Worm (Caenorhabditis elegans) whole organism, early embryonic: ENCODE measurements around the gene mxl-3.

Experiments
- B0310.2 ChIP-seq: sonication (generic microtip); optimal IDR thresholded peaks from 2 replicates; lab custom pipeline; 2016; ENCODE audit warnings: mild to moderate bottlenecking, missing genetic modification characterization, missing compliant biosample characterization
- aly-1 ChIP-seq: sonication (generic microtip); optimal IDR thresholded peaks from 2 replicates; lab custom pipeline; 2016; ENCODE audit warnings: missing genetic modification characterization, missing compliant biosample characterization
- ama-1 ChIP-seq: fragments of 150-350 bp; optimal IDR thresholded peaks from 2 replicates; lab custom pipeline; 2014
- ceh-13 ChIP-seq: fragments of 200-800 bp; sonication (Bioruptor generic); optimal IDR thresholded peaks from 2 replicates; lab custom pipeline; 2018; ENCODE audit warnings: mild to moderate bottlenecking, missing genetic modification characterization, missing compliant biosample characterization
- ets-7 ChIP-seq: sonication (generic microtip); optimal IDR thresholded peaks from 2 replicates; lab custom pipeline; 2016; ENCODE audit warnings: missing genotype, missing genetic modification characterization, missing compliant biosample characterization
- flt-1 ChIP-seq: fragments of 200-800 bp; sonication (Bioruptor generic); IDR thresholded peaks from 2 replicates; pipeline ENCODE4 v1.3.6; 2022; ENCODE audit warnings: missing genetic modification characterization, missing compliant biosample characterization
- hmg-4 ChIP-seq: fragments of 200-800 bp; sonication (Bioruptor generic); optimal IDR thresholded peaks from 2 replicates; lab custom pipeline; 2018; ENCODE audit warnings: mild to moderate bottlenecking, missing genetic modification characterization, missing compliant biosample characterization
- hnd-1 ChIP-seq: sonication (generic microtip); optimal IDR thresholded peaks from 2 replicates; lab custom pipeline; 2016; ENCODE audit warnings: missing genetic modification characterization, missing compliant biosample characterization
- sea-1 ChIP-seq: fragments of 200-800 bp; sonication (Bioruptor generic); conservative IDR thresholded peaks from 2 replicates; pipeline ENCODE4 v1.3.6; 2022; ENCODE audit warnings: missing genetic modification characterization, missing compliant biosample characterization

DNA sequence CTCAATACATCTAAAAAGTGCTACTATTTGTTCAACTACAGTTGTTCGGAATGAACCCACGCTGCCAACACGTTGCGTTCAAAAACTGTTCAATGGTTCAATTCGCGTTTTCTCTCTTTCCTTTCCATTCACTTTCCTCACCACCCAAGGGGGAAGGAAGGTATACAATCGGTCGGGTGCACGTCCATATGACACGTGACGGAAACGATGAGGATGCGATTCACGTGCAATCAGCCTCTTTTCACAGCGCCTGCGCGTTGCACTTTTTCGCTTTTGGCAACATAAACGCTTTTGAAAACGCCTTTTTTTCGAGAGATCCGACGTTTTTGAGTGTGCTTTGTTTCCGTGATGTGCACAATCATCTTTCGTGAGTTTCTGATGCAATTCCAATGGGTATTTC, 8.0 kb upstream of the mxl-3 start:
- TF ChIP-seq ama-1 (no peak), sea-1 (no peak), hnd-1 (tag; lab: Kevin White, UChicago) (no peak), flt-1 (no peak), ceh-13 (GFP tag; lab: Kevin White, UChicago) (no peak), aly-1 (tag; lab: Kevin White, UChicago) (no peak), B0310.2 (no peak), ets-7 (tag; lab: Kevin White, UChicago) (no peak), hmg-4 (no peak)
